Fruit fly (Drosophila melanogaster) whole organism: ENCODE data around the gene AIMP2.

Experiments
- CG8478 ChIP-seq: fragments of >200 bp; optimal IDR thresholded peaks from 2 replicates; lab custom pipeline; 2018; ENCODE audit warnings: inconsistent platforms
- Dll ChIP-seq: fragments of >200 bp; optimal IDR thresholded peaks from 2 replicates; lab custom pipeline; 2017
- EcR ChIP-seq, 2 experiments: fragments of >200 bp; optimal IDR thresholded peaks; 2 replicates each; lab custom pipeline; 2017; ENCODE audit warnings: missing biosample characterization in 2 of 2, missing genetic modification characterization in 2 of 2, missing genetic modification reagents in 2 of 2
- pan ChIP-seq: fragments of >200 bp; optimal IDR thresholded peaks from 2 replicates; lab custom pipeline; 2017
- psq ChIP-seq: fragments of >200 bp; optimal IDR thresholded peaks from 2 replicates; lab custom pipeline; 2017

DNA sequence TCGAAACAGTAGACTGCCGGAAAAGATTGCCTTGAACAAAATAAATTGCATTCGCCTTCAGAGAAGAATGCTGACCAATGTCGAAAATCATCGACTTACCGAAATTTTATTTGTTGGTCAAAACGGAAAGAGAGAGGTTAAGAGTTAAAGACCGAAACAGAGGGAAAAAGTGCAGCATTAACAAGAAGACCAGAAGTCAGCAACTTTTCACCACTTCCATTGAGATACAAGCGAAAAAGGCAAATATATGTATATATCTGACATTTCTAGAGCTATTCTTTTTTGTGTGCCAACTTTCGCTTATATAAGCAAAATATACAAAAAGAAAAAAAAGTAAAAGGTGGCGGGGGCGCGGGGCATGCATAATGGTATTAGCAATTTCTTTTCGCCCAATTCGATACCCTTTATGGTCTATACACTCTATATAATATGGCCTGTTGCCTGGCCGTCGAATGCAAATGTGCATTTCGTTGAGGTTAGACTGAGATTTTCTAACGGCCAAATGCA is 43.5 kb upstream of the AIMP2 start:
- TF ChIP-seq pan (no peak), EcR (GFP tag; optimal IDR thresholded peaks at IDR 0.05; lab: Kevin White, UChicago) (no peak), CG8478 (no peak), Dll (lab: Kevin White, UChicago) (no peak), psq (lab: Kevin White, UChicago) (no peak)
